Fruit fly (Drosophila melanogaster) whole organism, wandering third instar larva: ENCODE measurements around the gene heca.

ENCODE experiments used
- CG9705 ChIP-seq: fragments of 200-800 bp; sonication (Bioruptor generic); optimal IDR thresholded peaks from 2 replicates; lab custom pipeline; 2018; ENCODE audit warnings: missing biosample characterization, mild to moderate bottlenecking, missing genetic modification characterization
- OdsH ChIP-seq: fragments of 200-800 bp; sonication (Bioruptor generic); optimal IDR thresholded peaks from 2 replicates; lab custom pipeline; 2016; ENCODE audit warnings: missing biosample characterization, mild to moderate bottlenecking, missing genetic modification characterization
- Rel ChIP-seq, 2 experiments: fragments of 200-800 bp; sonication (Bioruptor generic) in 1 of 2; optimal IDR thresholded peaks; 2 replicates in 1 of 2; 3 replicates in 1 of 2; lab custom pipeline; 2016 to 2019; ENCODE audit warnings: mild to moderate bottlenecking in 2 of 2, missing biosample characterization in 2 of 2, missing genetic modification characterization in 2 of 2, moderate library complexity in 1 of 2
- Sp1 ChIP-seq: fragments of 200-800 bp; sonication (Bioruptor generic); optimal IDR thresholded peaks from 3 replicates; lab custom pipeline; 2019; ENCODE audit warnings: missing biosample characterization, mild to moderate bottlenecking, missing genetic modification characterization, moderate library complexity
- dsf ChIP-seq: sonication (Bioruptor generic); optimal IDR thresholded peaks from 2 replicates; lab custom pipeline; 2016; ENCODE audit warnings: missing biosample characterization, missing genetic modification characterization, borderline replicate concordance
- h ChIP-seq: fragments of 200-800 bp; sonication (Bioruptor generic); optimal IDR thresholded peaks from 3 replicates; lab custom pipeline; 2016; ENCODE audit warnings: missing biosample characterization, mild to moderate bottlenecking, missing genetic modification characterization
- pan ChIP-seq: fragments of >200 bp; optimal IDR thresholded peaks from 2 replicates; lab custom pipeline; 2017
- psq ChIP-seq: fragments of 200-800 bp; sonication (Bioruptor generic); optimal IDR thresholded peaks from 3 replicates; lab custom pipeline; 2017; ENCODE audit warnings: missing biosample characterization, mild to moderate bottlenecking, missing genetic modification characterization, moderate library complexity
- tai ChIP-seq: sonication (Bioruptor generic); optimal IDR thresholded peaks from 2 replicates; lab custom pipeline; 2016; ENCODE audit warnings: missing biosample characterization, missing genetic modification characterization
- usp ChIP-seq: fragments of >200 bp; optimal IDR thresholded peaks from 2 replicates; lab custom pipeline; 2017; ENCODE audit warnings: missing biosample characterization, missing genetic modification characterization

DNA sequence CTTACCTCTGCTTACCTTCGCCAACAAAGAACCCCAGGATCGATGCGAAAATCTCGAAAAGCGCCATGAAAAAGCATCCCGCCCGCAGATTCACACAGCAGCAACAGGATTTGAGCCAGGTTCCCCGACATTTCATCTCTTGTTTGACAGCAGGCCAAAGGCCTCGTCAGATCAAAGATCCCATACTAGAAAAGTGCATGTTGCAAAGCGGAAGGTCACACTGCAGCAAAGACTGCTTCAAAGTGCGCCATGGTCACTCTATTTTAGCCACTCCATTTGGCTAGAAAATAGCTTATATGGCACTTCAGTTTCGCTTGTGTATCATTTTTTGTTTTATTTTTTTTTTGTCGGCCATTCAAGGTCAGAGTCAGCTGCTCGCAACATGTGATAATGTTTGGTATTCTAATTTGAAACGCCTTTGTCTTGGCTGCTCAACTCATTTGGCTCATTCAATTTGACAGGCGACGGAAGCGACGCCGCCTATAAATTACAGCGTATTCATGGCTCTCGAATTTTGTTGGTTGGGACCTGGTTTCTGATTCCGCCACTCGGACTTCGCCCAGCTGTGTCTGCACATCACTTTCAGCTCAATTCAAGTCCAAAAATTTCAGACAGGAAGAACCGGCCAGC is 28.9 kb downstream of the heca start, which contains the start of gene CG34300:
- TF ChIP-seq CG9705 (GFP tag; lab: Kevin White, UChicago) (no peak), psq (no peak), usp (GFP tag; lab: Kevin White, UChicago) (no peak), pan (lab: Kevin White, UChicago) (no peak), h (GFP tag; lab: Kevin White, UChicago) (no peak), tai (GFP tag; lab: Kevin White, UChicago) (no peak), OdsH (no peak), Rel (GFP tag; optimal IDR thresholded peaks at IDR 0.05; lab: Kevin White, UChicago) (no peak), Rel (tag; optimal IDR thresholded peaks at IDR 0.05; lab: Kevin White, UChicago) (no peak), dsf (GFP tag; lab: Kevin White, UChicago) (no peak), Sp1 (no peak)
